Worm (Caenorhabditis elegans) whole organism, young adult: Measurements from ENCODE around the gene clec-8.

Experiments used
- B0261.1 ChIP-seq: sonication (generic microtip); optimal IDR thresholded peaks from 2 replicates; lab custom pipeline; 2016; ENCODE audit warnings: mild to moderate bottlenecking, missing genetic modification characterization, moderate library complexity, missing compliant biosample characterization
- C06A6.2 ChIP-seq: fragments of 200-800 bp; sonication (Bioruptor generic); conservative IDR thresholded peaks from 2 replicates; pipeline ENCODE4 v1.3.6; 2022; ENCODE audit warnings: missing genetic modification characterization, missing compliant biosample characterization
- F57A8.1 ChIP-seq: fragments of 200-800 bp; sonication (Bioruptor generic); optimal IDR thresholded peaks from 2 replicates; lab custom pipeline; 2018; ENCODE audit warnings: mild to moderate bottlenecking, missing genetic modification characterization, moderate library complexity, missing compliant biosample characterization
- F57C9.4 ChIP-seq: sonication (generic microtip); optimal IDR thresholded peaks from 2 replicates; lab custom pipeline; 2017; ENCODE audit warnings: mild to moderate bottlenecking, missing genetic modification characterization, missing compliant biosample characterization
- T26A5.8 ChIP-seq: sonication (generic microtip); optimal IDR thresholded peaks from 2 replicates; lab custom pipeline; 2016; ENCODE audit warnings: missing genetic modification characterization, missing compliant biosample characterization
- Y53F4B.3 ChIP-seq: fragments of 200-800 bp; sonication (Bioruptor generic); IDR thresholded peaks from 2 replicates; pipeline ENCODE4 v1.3.6; 2022; ENCODE audit warnings: missing genetic modification reagents, missing genetic modification characterization, missing compliant biosample characterization
- Y53G8AR.9 ChIP-seq: fragments of 200-800 bp; sonication (Bioruptor generic); conservative IDR thresholded peaks from 2 replicates; pipeline ENCODE4 v1.3.6; 2022; ENCODE audit warnings: missing genetic modification reagents, missing genetic modification characterization, missing compliant biosample characterization
- Y95B8A.8 ChIP-seq: fragments of 200-800 bp; sonication (Bioruptor generic); IDR thresholded peaks from 2 replicates; pipeline ENCODE4 v1.3.6; 2022; ENCODE audit warnings: missing genetic modification reagents, missing genetic modification characterization, missing compliant biosample characterization
- ZK185.1 ChIP-seq: sonication (generic microtip); optimal IDR thresholded peaks from 2 replicates; lab custom pipeline; 2016; ENCODE audit warnings: mild to moderate bottlenecking, missing genetic modification characterization, missing compliant biosample characterization; ENCODE audit not compliant: poor library complexity, severe bottlenecking
- atf-7 ChIP-seq: sonication (generic microtip); optimal IDR thresholded peaks from 2 replicates; lab custom pipeline; 2017; ENCODE audit warnings: mild to moderate bottlenecking, missing genetic modification characterization, missing compliant biosample characterization
- bed-1 ChIP-seq: fragments of 200-800 bp; sonication (Bioruptor generic); IDR thresholded peaks from 2 replicates; pipeline ENCODE4 v1.3.6; 2022; ENCODE audit warnings: missing genetic modification reagents, missing genetic modification characterization, missing compliant biosample characterization
- ceh-100 ChIP-seq: fragments of 200-800 bp; sonication (Bioruptor generic); IDR thresholded peaks from 2 replicates; pipeline ENCODE4 v1.3.6; 2022; ENCODE audit warnings: missing genetic modification reagents, missing genetic modification characterization, missing compliant biosample characterization
- ceh-40 ChIP-seq: fragments of 200-800 bp; sonication (Bioruptor generic); IDR thresholded peaks from 2 replicates; pipeline ENCODE4 v1.3.6; 2022; ENCODE audit warnings: missing genetic modification characterization, missing compliant biosample characterization
- ceh-58 ChIP-seq: fragments of 200-800 bp; sonication (Bioruptor generic); IDR thresholded peaks from 2 replicates; pipeline ENCODE4 v1.3.6; 2022; ENCODE audit warnings: missing genetic modification characterization, missing compliant biosample characterization
- die-1 ChIP-seq: sonication (generic microtip); optimal IDR thresholded peaks from 2 replicates; lab custom pipeline; 2016; ENCODE audit warnings: missing genotype, mild to moderate bottlenecking, missing genetic modification characterization, missing compliant biosample characterization
- dox-1 ChIP-seq: fragments of 200-800 bp; sonication (Bioruptor generic); IDR thresholded peaks from 2 replicates; pipeline ENCODE4 v1.3.6; 2022; ENCODE audit warnings: missing genetic modification reagents, missing genetic modification characterization, missing compliant biosample characterization
- dpff-1 ChIP-seq: sonication (generic microtip); optimal IDR thresholded peaks from 2 replicates; lab custom pipeline; 2017; ENCODE audit warnings: mild to moderate bottlenecking, missing genetic modification characterization, missing compliant biosample characterization
- egl-44 ChIP-seq: fragments of 200-800 bp; sonication (Bioruptor generic); IDR thresholded peaks from 2 replicates; pipeline ENCODE4 v1.3.6; 2022; ENCODE audit warnings: missing genetic modification reagents, missing genetic modification characterization, missing compliant biosample characterization
- fkh-3 ChIP-seq: sonication (generic microtip); optimal IDR thresholded peaks from 2 replicates; lab custom pipeline; 2016; ENCODE audit warnings: mild to moderate bottlenecking, missing genetic modification characterization, missing compliant biosample characterization
- hlh-26 ChIP-seq: fragments of 200-800 bp; sonication (Bioruptor generic); conservative IDR thresholded peaks from 2 replicates; pipeline ENCODE4 v1.3.6; 2022; ENCODE audit warnings: missing genetic modification reagents, missing genetic modification characterization, missing compliant biosample characterization
- hrde-1 ChIP-seq: sonication (generic microtip); optimal IDR thresholded peaks from 2 replicates; lab custom pipeline; 2016; ENCODE audit warnings: missing genetic modification characterization, mild to moderate bottlenecking, missing compliant biosample characterization, moderate library complexity, missing genotype, missing genetic modification reagents, borderline replicate concordance
- lag-1 ChIP-seq: fragments of 200-800 bp; sonication (Bioruptor generic); IDR thresholded peaks from 2 replicates; pipeline ENCODE4 v1.3.6; 2022; ENCODE audit warnings: missing genetic modification reagents, missing genetic modification characterization, missing compliant biosample characterization
- let-607 ChIP-seq, 2 experiments: fragments of 200-800 bp in 1 of 2; sonication (Bioruptor generic) in 1 of 2; sonication (generic microtip) in 1 of 2; optimal IDR thresholded peaks; 2 replicates each; lab custom pipeline; 2016 to 2018; ENCODE audit warnings: mild to moderate bottlenecking in 2 of 2, missing compliant biosample characterization in 2 of 2, missing genetic modification characterization in 2 of 2, moderate library complexity in 2 of 2, missing genotype in 1 of 2
- lin-26 ChIP-seq: fragments of 200-800 bp; sonication (Bioruptor generic); IDR thresholded peaks from 2 replicates; pipeline ENCODE4 v1.3.6; 2022; ENCODE audit warnings: missing genetic modification reagents, missing genetic modification characterization, missing compliant biosample characterization
- lin-35 ChIP-seq, 3 experiments: fragments of 150-350 bp in 2 of 3; sonication (generic microtip) in 1 of 3; optimal IDR thresholded peaks; 2 replicates each; lab custom pipeline; 2014 to 2018; ENCODE audit warnings: missing biosample characterization in 3 of 3, missing genetic modification characterization in 3 of 3, missing genetic modification reagents in 3 of 3
- lir-1 ChIP-seq: fragments of 200-800 bp; sonication (Bioruptor generic); conservative IDR thresholded peaks from 2 replicates; pipeline ENCODE4 v1.3.6; 2022; ENCODE audit warnings: missing genetic modification reagents, missing genetic modification characterization, missing compliant biosample characterization
- madf-6 ChIP-seq: fragments of 200-800 bp; sonication (Bioruptor generic); IDR thresholded peaks from 2 replicates; pipeline ENCODE4 v1.3.6; 2022; ENCODE audit warnings: missing genetic modification reagents, missing genetic modification characterization, missing compliant biosample characterization
- nfyb-1 ChIP-seq: fragments of 200-800 bp; sonication (Bioruptor generic); IDR thresholded peaks from 2 replicates; pipeline ENCODE4 v1.3.6; 2022; ENCODE audit warnings: missing genetic modification reagents, missing genetic modification characterization, missing compliant biosample characterization
- nhr-90 ChIP-seq: sonication (generic microtip); optimal IDR thresholded peaks from 2 replicates; lab custom pipeline; 2016; ENCODE audit warnings: missing genotype, mild to moderate bottlenecking, missing genetic modification characterization, missing compliant biosample characterization
- pbrm-1 ChIP-seq: fragments of 200-800 bp; sonication (Bioruptor generic); IDR thresholded peaks from 2 replicates; pipeline ENCODE4 v1.3.6; 2022; ENCODE audit warnings: missing genetic modification reagents, missing genetic modification characterization, missing compliant biosample characterization
- pha-4 ChIP-seq: fragments of 150-350 bp; sonication (generic microtip); optimal IDR thresholded peaks from 2 replicates; lab custom pipeline; 2014; ENCODE audit warnings: missing biosample characterization, missing genetic modification reagents, missing genetic modification characterization
- rcor-1 ChIP-seq: fragments of 200-800 bp; sonication (Bioruptor generic); IDR thresholded peaks from 2 replicates; pipeline ENCODE4 v1.3.6; 2022; ENCODE audit warnings: missing genetic modification reagents, missing genetic modification characterization, missing compliant biosample characterization
- rpc-1 ChIP-seq, 2 experiments: fragments of 150-350 bp in 1 of 2; sonication (generic microtip) in 1 of 2; optimal IDR thresholded peaks; 2 replicates each; lab custom pipeline; 2014 to 2018; ENCODE audit warnings: missing biosample characterization in 1 of 2, missing genetic modification characterization in 1 of 2, missing genetic modification reagents in 1 of 2, missing genotype in 1 of 2
- snpc-1.1 ChIP-seq: sonication (generic microtip); optimal IDR thresholded peaks from 2 replicates; lab custom pipeline; 2017; ENCODE audit warnings: missing genetic modification characterization, mild to moderate bottlenecking, missing compliant biosample characterization, antibody characterized with exemption, moderate library complexity, missing genotype, missing genetic modification reagents; ENCODE audit not compliant: insufficient read depth
- snpc-1.3 ChIP-seq: sonication (generic microtip); optimal IDR thresholded peaks from 2 replicates; lab custom pipeline; 2017; ENCODE audit warnings: missing genetic modification characterization, mild to moderate bottlenecking, missing compliant biosample characterization, antibody characterized with exemption, moderate library complexity, missing genotype, missing genetic modification reagents; ENCODE audit not compliant: insufficient read depth
- snpc-3.4 ChIP-seq: sonication (generic microtip); optimal IDR thresholded peaks from 2 replicates; lab custom pipeline; 2017; ENCODE audit warnings: missing genetic modification characterization, mild to moderate bottlenecking, missing compliant biosample characterization, antibody characterized with exemption, moderate library complexity, missing genotype, missing genetic modification reagents
- snpc-4 ChIP-seq, 5 experiments: fragments of 150-350 bp in 1 of 5; sonication (generic microtip) in 4 of 5; optimal IDR thresholded peaks; 2 replicates each; lab custom pipeline; 2014 to 2018; ENCODE audit warnings: missing genetic modification characterization in 5 of 5, missing biosample characterization in 3 of 5, antibody characterized with exemption in 2 of 5, mild to moderate bottlenecking in 2 of 5, missing compliant biosample characterization in 2 of 5, missing genotype in 2 of 5, moderate library complexity in 2 of 5, missing genetic modification reagents in 1 of 5
- somi-1 ChIP-seq: fragments of 200-800 bp; sonication (Bioruptor generic); optimal IDR thresholded peaks from 2 replicates; lab custom pipeline; 2018; ENCODE audit warnings: mild to moderate bottlenecking, missing genetic modification characterization, missing compliant biosample characterization
- sptf-2 ChIP-seq: fragments of 200-800 bp; sonication (Bioruptor generic); optimal IDR thresholded peaks from 2 replicates; lab custom pipeline; 2018; ENCODE audit warnings: mild to moderate bottlenecking, missing genetic modification characterization, missing compliant biosample characterization
- tbp1 ChIP-seq: fragments of 200-800 bp; sonication (Bioruptor generic); optimal IDR thresholded peaks from 2 replicates; lab custom pipeline; 2018; ENCODE audit warnings: mild to moderate bottlenecking, missing genetic modification characterization, missing compliant biosample characterization
- unc-130 ChIP-seq: sonication (generic microtip); optimal IDR thresholded peaks from 2 replicates; lab custom pipeline; 2016; ENCODE audit warnings: missing genetic modification reagents, missing genetic modification characterization, missing compliant biosample characterization
- xnd-1 ChIP-seq: sonication (generic microtip); optimal IDR thresholded peaks from 2 replicates; lab custom pipeline; 2016; ENCODE audit warnings: missing genotype, missing genetic modification reagents, missing genetic modification characterization, missing compliant biosample characterization
- zfh-2 ChIP-seq: fragments of 200-800 bp; sonication (Bioruptor generic); conservative IDR thresholded peaks from 2 replicates; pipeline ENCODE4 v1.3.6; 2022; ENCODE audit warnings: missing genetic modification reagents, missing genetic modification characterization, missing compliant biosample characterization
- ztf-18 ChIP-seq: sonication (generic microtip); optimal IDR thresholded peaks from 2 replicates; lab custom pipeline; 2016; ENCODE audit warnings: missing genotype, mild to moderate bottlenecking, missing genetic modification characterization, missing compliant biosample characterization
- ztf-22 ChIP-seq: fragments of 200-800 bp; sonication (Bioruptor generic); optimal IDR thresholded peaks from 2 replicates; lab custom pipeline; 2018; ENCODE audit warnings: mild to moderate bottlenecking, missing genetic modification characterization, moderate library complexity, missing compliant biosample characterization
- ztf-26 ChIP-seq: sonication (generic microtip); optimal IDR thresholded peaks from 2 replicates; lab custom pipeline; 2017; ENCODE audit warnings: missing genetic modification characterization, missing compliant biosample characterization
- ztf-6 ChIP-seq: fragments of 200-800 bp; sonication (Bioruptor generic); IDR thresholded peaks from 2 replicates; pipeline ENCODE4 v1.3.6; 2022; ENCODE audit warnings: missing genetic modification reagents, missing genetic modification characterization, missing compliant biosample characterization

The clec-8 gene

DNA sequence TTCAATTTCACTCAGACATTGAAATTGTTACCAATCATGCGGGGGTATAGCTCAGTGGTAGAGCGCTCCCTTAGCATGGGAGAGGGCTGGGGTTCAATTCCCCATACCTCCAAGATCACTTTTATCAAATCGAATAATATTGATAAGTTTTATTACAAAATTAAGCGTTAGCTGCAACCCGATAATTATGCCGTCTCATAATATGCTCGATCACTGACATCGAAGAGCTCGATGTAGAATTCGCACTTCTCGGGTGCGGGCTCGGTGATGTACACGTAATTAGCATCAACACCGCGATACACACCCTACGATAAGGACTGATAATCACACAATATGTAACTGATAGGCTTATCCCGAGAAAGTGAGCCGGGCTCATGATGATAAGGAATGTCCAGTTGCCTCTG is 35.3 kb downstream of the clec-8 start (continued):
- TF ChIP-seq ceh-40 (GFP tag; lab: Robert Waterston, UW) (no peak), ztf-26 (tag; lab: Kevin White, UChicago) (no peak), snpc-3.4 (tag; lab: Kevin White, UChicago) (peak; percentile 54), zfh-2 (GFP tag; lab: Robert Waterston, UW) (no peak), snpc-1.1 (tag; lab: Kevin White, UChicago) (peak; percentile 44), pbrm-1 (GFP tag; lab: Robert Waterston, UW) (no peak), ztf-22 (no peak), lin-26 (peak; percentile 90), somi-1 (GFP tag; lab: Kevin White, UChicago) (no peak), dox-1 (GFP tag; lab: Robert Waterston, UW) (peak; percentile 57; the same call in 1 of the 2 replicates), die-1 (peak; percentile 69), rcor-1 (GFP tag; lab: Robert Waterston, UW) (0 out of 2 replicates have a peak, but pooled peaks have one; percentile 34), nfyb-1 (peak; percentile 72), xnd-1 (tag; lab: Kevin White, UChicago) (no peak), fkh-3 (peak; percentile 27), lir-1 (GFP tag; lab: Robert Waterston, UW) (no peak), lin-35 (GFP tag; optimal IDR thresholded peaks at IDR 0.05; lab: Kevin White, UChicago) (no peak), pha-4 (tag; lab: Kevin White, UChicago) (no peak), F57C9.4 (tag; lab: Kevin White, UChicago) (no peak), sptf-2 (no peak), ZK185.1 (peak; percentile 48), B0261.1 (tag; lab: Kevin White, UChicago) (peak; percentile 68), hrde-1 (peak; percentile 67), bed-1 (no peak), lag-1 (GFP tag; lab: Robert Waterston, UW) (no peak), Y95B8A.8 (GFP tag; lab: Robert Waterston, UW) (no peak), ztf-18 (tag; lab: Kevin White, UChicago) (peak; percentile 42), dpff-1 (tag; lab: Kevin White, UChicago) (no peak), tbp1 (GFP tag; lab: Kevin White, UChicago) (peak; percentile 84), ceh-58 (no peak), rpc-1 (optimal IDR thresholded peaks at IDR 0.05; lab: Kevin White, UChicago) (peak; percentile 62), rpc-1 (tag; optimal IDR thresholded peaks at IDR 0.05; lab: Kevin White, UChicago) (peak; percentile 84), nhr-90 (peak; percentile 67), C06A6.2 (GFP tag; lab: Robert Waterston, UW) (no peak), unc-130 (peak; percentile 5), T26A5.8 (no peak), Y53F4B.3 (GFP tag; lab: Robert Waterston, UW) (no peak), snpc-4 (GFP tag; optimal IDR thresholded peaks at IDR 0.05; lab: Kevin White, UChicago) (peak; percentile 40), snpc-4 (tag; optimal IDR thresholded peaks at IDR 0.05; lab: Kevin White, UChicago) (peak in 1 of 4 experiments; percentile 30), hlh-26 (GFP tag; lab: Robert Waterston, UW) (no peak), let-607 (tag; optimal IDR thresholded peaks at IDR 0.05; lab: Kevin White, UChicago) (no peak), snpc-1.3 (tag; lab: Kevin White, UChicago) (peak; percentile 29), F57A8.1 (GFP tag; lab: Kevin White, UChicago) (peak; percentile 56), madf-6 (GFP tag; lab: Robert Waterston, UW) (peak; percentile 41), atf-7 (tag; lab: Kevin White, UChicago) (peak; percentile 20), ceh-100 (GFP tag; lab: Robert Waterston, UW) (0 out of 2 replicates have a peak, but pooled peaks have one; percentile 24), Y53G8AR.9 (GFP tag; lab: Robert Waterston, UW) (no peak), egl-44 (GFP tag; lab: Robert Waterston, UW) (peak; percentile 30; the same call in 1 of the 2 replicates), ztf-6 (GFP tag; lab: Robert Waterston, UW) (no peak)
